Worm (Caenorhabditis elegans) whole organism, L1 larva: ENCODE data around the gene ZK970.8.

Experiments
- C16A3.4 ChIP-seq: fragments of 150-350 bp; optimal IDR thresholded peaks from 2 replicates; lab custom pipeline; 2014; ENCODE audit warnings: missing biosample characterization, missing genetic modification characterization
- F16B12.6 ChIP-seq: fragments of 150-350 bp; optimal IDR thresholded peaks from 2 replicates; lab custom pipeline; 2014; ENCODE audit warnings: missing biosample characterization, missing genetic modification characterization
- aha-1 ChIP-seq: fragments of 150-350 bp; optimal IDR thresholded peaks from 2 replicates; lab custom pipeline; 2014; ENCODE audit warnings: missing biosample characterization, missing genetic modification characterization
- dpl-1 ChIP-seq, 3 experiments: fragments of 150-350 bp in 2 of 3; sonication (generic microtip) in 1 of 3; optimal IDR thresholded peaks; 2 replicates each; lab custom pipeline; 2014 to 2017; ENCODE audit warnings: missing biosample characterization in 3 of 3, missing genetic modification characterization in 3 of 3, missing genetic modification reagents in 3 of 3
- dsc-1 ChIP-seq: sonication (generic microtip); optimal IDR thresholded peaks from 2 replicates; lab custom pipeline; 2016; ENCODE audit warnings: mild to moderate bottlenecking, missing genetic modification characterization, missing compliant biosample characterization
- efl-1 ChIP-seq, 4 experiments: fragments of 150-350 bp; optimal IDR thresholded peaks in 3 of 4; peaks in 1 of 4; 1 replicate in 1 of 4; 2 replicates in 3 of 4; lab custom pipeline; 2014; ENCODE audit warnings: missing biosample characterization in 2 of 4, missing genetic modification characterization in 2 of 4, missing genetic modification reagents in 2 of 4
- efl-3 ChIP-seq: fragments of 200-800 bp; sonication (Bioruptor generic); optimal IDR thresholded peaks from 2 replicates; lab custom pipeline; 2018; ENCODE audit warnings: mild to moderate bottlenecking, missing genetic modification characterization, missing compliant biosample characterization
- egl-27 ChIP-seq, 2 experiments: fragments of 150-350 bp in 1 of 2; sonication (generic microtip); optimal IDR thresholded peaks; 3 replicates each; lab custom pipeline; 2017 to 2018; ENCODE audit warnings: missing biosample characterization in 2 of 2, missing genetic modification characterization in 2 of 2, missing genetic modification reagents in 2 of 2
- ets-5 ChIP-seq: fragments of 200-800 bp; sonication (Bioruptor generic); IDR thresholded peaks from 2 replicates; pipeline ENCODE4 v1.3.6; 2022; ENCODE audit warnings: missing genetic modification characterization, missing compliant biosample characterization
- fkh-8 ChIP-seq: sonication (generic microtip); optimal IDR thresholded peaks from 2 replicates; lab custom pipeline; 2016; ENCODE audit warnings: mild to moderate bottlenecking, missing genetic modification characterization, missing compliant biosample characterization
- fos-1 ChIP-seq: fragments of 150-350 bp; optimal IDR thresholded peaks from 2 replicates; lab custom pipeline; 2014; ENCODE audit warnings: missing biosample characterization, missing genetic modification characterization
- hlh-4 ChIP-seq: sonication (generic microtip); optimal IDR thresholded peaks from 2 replicates; lab custom pipeline; 2016; ENCODE audit warnings: mild to moderate bottlenecking, missing genetic modification characterization, missing compliant biosample characterization
- hpl-2 ChIP-seq: fragments of 150-350 bp; optimal IDR thresholded peaks from 2 replicates; lab custom pipeline; 2014; ENCODE audit warnings: missing biosample characterization, missing genetic modification reagents, missing genetic modification characterization
- irx-1 ChIP-seq: sonication (generic microtip); optimal IDR thresholded peaks from 2 replicates; lab custom pipeline; 2016; ENCODE audit warnings: missing genetic modification characterization, missing compliant biosample characterization
- jun-1 ChIP-seq: fragments of 150-350 bp; optimal IDR thresholded peaks from 2 replicates; lab custom pipeline; 2014; ENCODE audit warnings: missing biosample characterization, missing genetic modification reagents, missing genetic modification characterization
- lin-15B ChIP-seq: fragments of 150-350 bp; sonication (generic microtip); optimal IDR thresholded peaks from 3 replicates; lab custom pipeline; 2014; ENCODE audit warnings: missing biosample characterization, missing genetic modification characterization
- lin-35 ChIP-seq, 2 experiments: fragments of 150-350 bp; optimal IDR thresholded peaks; 2 replicates each; lab custom pipeline; 2014; ENCODE audit warnings: missing biosample characterization in 2 of 2, missing genetic modification characterization in 2 of 2, missing genetic modification reagents in 2 of 2
- lsy-2 ChIP-seq, 2 experiments: fragments of 150-350 bp; optimal IDR thresholded peaks; 2 replicates each; lab custom pipeline; 2014; ENCODE audit warnings: missing biosample characterization in 2 of 2, missing genetic modification characterization in 2 of 2
- mab-9 ChIP-seq: fragments of 200-800 bp; sonication (Bioruptor generic); IDR thresholded peaks from 2 replicates; pipeline ENCODE4 v1.3.6; 2022; ENCODE audit warnings: missing genetic modification reagents, missing genetic modification characterization, missing compliant biosample characterization
- mdl-1 ChIP-seq, 2 experiments: fragments of 150-350 bp; optimal IDR thresholded peaks; 2 replicates each; lab custom pipeline; 2014 to 2017; ENCODE audit warnings: missing biosample characterization in 2 of 2, missing genetic modification characterization in 2 of 2, inconsistent platforms in 1 of 2
- nhr-11 ChIP-seq: fragments of 150-350 bp; optimal IDR thresholded peaks from 2 replicates; lab custom pipeline; 2014; ENCODE audit warnings: missing biosample characterization, missing genetic modification characterization
- nhr-19 ChIP-seq: fragments of 200-800 bp; sonication (Bioruptor generic); conservative IDR thresholded peaks from 2 replicates; pipeline ENCODE4 v1.3.6; 2022; ENCODE audit warnings: missing genetic modification characterization, missing compliant biosample characterization
- nhr-237 ChIP-seq: fragments of 150-350 bp; optimal IDR thresholded peaks from 2 replicates; lab custom pipeline; 2014; ENCODE audit warnings: missing biosample characterization, missing genetic modification characterization
- nhr-28 ChIP-seq: fragments of 150-350 bp; optimal IDR thresholded peaks from 2 replicates; lab custom pipeline; 2014; ENCODE audit warnings: missing biosample characterization, missing genetic modification characterization
- nhr-47 ChIP-seq: sonication (generic microtip); optimal IDR thresholded peaks from 2 replicates; lab custom pipeline; 2016; ENCODE audit warnings: mild to moderate bottlenecking, missing genetic modification characterization, moderate library complexity, missing compliant biosample characterization
- nhr-71 ChIP-seq: sonication (generic microtip); optimal IDR thresholded peaks from 2 replicates; lab custom pipeline; 2016; ENCODE audit warnings: mild to moderate bottlenecking, missing genetic modification characterization, moderate library complexity, missing compliant biosample characterization
- nhr-84 ChIP-seq: sonication (generic microtip); optimal IDR thresholded peaks from 2 replicates; lab custom pipeline; 2017; ENCODE audit warnings: missing biosample characterization, missing genetic modification characterization
- nhr-85 ChIP-seq: sonication (generic microtip); peaks from one replicate; lab custom pipeline; 2016; ENCODE audit warnings: missing genetic modification characterization, inconsistent platforms, missing compliant biosample characterization
- rnt-1 ChIP-seq: sonication (generic microtip); optimal IDR thresholded peaks from 2 replicates; lab custom pipeline; 2016; ENCODE audit warnings: mild to moderate bottlenecking, missing genetic modification characterization, moderate library complexity, missing compliant biosample characterization
- sup-37 ChIP-seq: fragments of 200-800 bp; sonication (Bioruptor generic); optimal IDR thresholded peaks from 2 replicates; lab custom pipeline; 2018; ENCODE audit warnings: mild to moderate bottlenecking, missing genetic modification characterization, missing compliant biosample characterization
- swsn-7 ChIP-seq: sonication (generic microtip); optimal IDR thresholded peaks from 2 replicates; lab custom pipeline; 2016; ENCODE audit warnings: missing genetic modification characterization, missing compliant biosample characterization
- unc-62 ChIP-seq: fragments of 150-350 bp; optimal IDR thresholded peaks from 2 replicates; lab custom pipeline; 2014; ENCODE audit warnings: missing biosample characterization, missing genetic modification reagents, missing genetic modification characterization
- vab-15 ChIP-seq: sonication (generic microtip); optimal IDR thresholded peaks from 2 replicates; lab custom pipeline; 2017; ENCODE audit warnings: missing genotype, mild to moderate bottlenecking, missing genetic modification characterization, missing compliant biosample characterization
- zag-1 ChIP-seq: fragments of 150-350 bp; optimal IDR thresholded peaks from 2 replicates; lab custom pipeline; 2014; ENCODE audit warnings: missing biosample characterization, missing genetic modification characterization
- zip-4 ChIP-seq: fragments of 200-800 bp; sonication (Bioruptor generic); optimal IDR thresholded peaks from 2 replicates; lab custom pipeline; 2018; ENCODE audit warnings: mild to moderate bottlenecking, missing genetic modification characterization, moderate library complexity, missing compliant biosample characterization
- ztf-11 ChIP-seq, 2 experiments: sonication (generic microtip); optimal IDR thresholded peaks; 2 replicates each; lab custom pipeline; 2016 to 2017; ENCODE audit warnings: missing genetic modification characterization in 2 of 2, missing biosample characterization in 1 of 2, missing compliant biosample characterization in 1 of 2

ZK970.8 gene

DNA sequence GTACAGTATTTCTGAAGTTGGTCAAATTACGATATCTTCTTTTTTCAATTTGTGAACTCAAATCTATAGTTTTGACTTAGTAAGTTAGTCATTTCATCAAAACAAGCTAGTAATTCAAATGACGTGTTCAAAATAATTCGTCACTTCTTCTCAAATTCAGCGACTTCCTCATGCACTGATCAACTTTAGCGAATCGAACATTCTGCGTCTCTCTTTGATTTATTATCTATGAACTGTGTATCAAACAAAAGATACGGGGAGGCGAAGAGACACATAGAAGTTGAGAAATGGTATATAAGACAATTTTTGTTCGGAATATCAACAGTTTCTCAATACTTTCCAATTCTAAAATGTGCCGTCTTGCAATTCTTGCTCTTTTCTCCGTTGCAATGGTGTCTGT, 2.5 kb downstream of the ZK970.8 start, which contains the start of gene srlf-34:
TSS of gene srlf-34 (plus strand) at position 321 of the 400 bp plus-strand sequence.
- no peak for TF ChIP-seq efl-1 (optimal IDR thresholded peaks at IDR 0.05; lab: Kevin White, UChicago)
- TF ChIP-seq efl-1 (GFP tag; optimal IDR thresholded peaks at IDR 0.05 in 1 of 2; lab: Kevin White, UChicago) = peak in 1 of 2 experiments; percentile 10
- no peak for TF ChIP-seq aha-1
- no peak for TF ChIP-seq mdl-1 (tag; optimal IDR thresholded peaks at IDR 0.05; lab: Kevin White, UChicago)
- TF ChIP-seq dpl-1 (GFP tag; optimal IDR thresholded peaks at IDR 0.05; lab: Kevin White, UChicago) = no peak
- TF ChIP-seq F16B12.6 (tag; lab: Kevin White, UChicago) = no peak
- TF ChIP-seq nhr-85 (tag; lab: Kevin White, UChicago) = peak; percentile 76
- no peak for TF ChIP-seq irx-1 (tag; lab: Kevin White, UChicago)
- TF ChIP-seq lin-35 (GFP tag; optimal IDR thresholded peaks at IDR 0.05; lab: Kevin White, UChicago) = no peak

ce11 chrII:10315252-10315651, 5.8 kb downstream of the ZK970.8 start, which contains the start of gene idpp-8:
Gene idpp-8, plus strand, starts transcription at chrII:10315552.
- TF ChIP-seq nhr-11 (no peak), C16A3.4 (tag; lab: Kevin White, UChicago) (no peak), nhr-237 (tag; lab: Kevin White, UChicago) (no peak)

DNA sequence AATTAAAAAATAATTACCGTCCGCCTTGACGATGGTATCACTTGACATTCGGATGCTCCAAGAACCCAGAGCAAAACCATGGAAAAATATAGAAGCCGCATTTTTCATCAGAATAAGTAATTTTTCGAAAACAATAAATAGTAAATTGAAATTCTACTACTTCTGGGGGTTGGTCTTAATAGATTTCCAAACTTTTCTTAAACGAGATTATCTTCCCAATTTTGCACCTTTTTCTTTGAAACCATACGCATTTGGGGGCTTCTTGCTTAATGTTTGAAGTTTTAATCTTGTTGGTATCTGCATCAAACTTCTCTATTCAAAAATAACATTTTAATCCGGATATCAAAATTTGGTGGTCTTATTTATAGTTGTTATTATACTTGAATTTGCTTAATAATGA, 6.7 kb downstream of the ZK970.8 start, which contains the start of gene gcy-5:
TSS of gene gcy-5 (minus strand) at position 101 of the 400 bp plus-strand sequence.
- TF ChIP-seq hpl-2 = no peak
- no peak for TF ChIP-seq egl-27 (tag; optimal IDR thresholded peaks at IDR 0.05; lab: Kevin White, UChicago)
- TF ChIP-seq ets-5 (GFP tag; lab: Robert Waterston, UW) = no peak
- no peak for TF ChIP-seq fos-1 (tag; lab: Kevin White, UChicago)
- TF ChIP-seq lin-15B (tag; lab: Kevin White, UChicago) = no peak
- no peak for TF ChIP-seq hlh-4 (tag; lab: Kevin White, UChicago)
- no peak for TF ChIP-seq rnt-1 (tag; lab: Kevin White, UChicago)
- TF ChIP-seq dpl-1 (GFP tag; optimal IDR thresholded peaks at IDR 0.05; lab: Kevin White, UChicago) = no peak
- no peak for TF ChIP-seq nhr-28
- no peak for TF ChIP-seq fkh-8 (tag; lab: Kevin White, UChicago)
- no peak for TF ChIP-seq unc-62 (GFP tag; lab: Kevin White, UChicago)
- no peak for TF ChIP-seq zip-4 (GFP tag; lab: Kevin White, UChicago)

- no peak for TF ChIP-seq nhr-71 (tag; lab: Kevin White, UChicago)
- TF ChIP-seq nhr-28 = no peak
- no peak for TF ChIP-seq swsn-7 (tag; lab: Kevin White, UChicago)
- no peak for TF ChIP-seq sup-37 (GFP tag; lab: Kevin White, UChicago)
- no peak for TF ChIP-seq nhr-19 (GFP tag; lab: Robert Waterston, UW)
- TF ChIP-seq jun-1 (tag; lab: Kevin White, UChicago) = no peak
- TF ChIP-seq zag-1 (tag; lab: Kevin White, UChicago) = no peak
- no peak for TF ChIP-seq nhr-84 (tag; lab: Kevin White, UChicago)
- no peak for TF ChIP-seq aha-1
- TF ChIP-seq efl-3 (GFP tag; lab: Kevin White, UChicago) = no peak
- no peak for TF ChIP-seq lsy-2 (tag; optimal IDR thresholded peaks at IDR 0.05; lab: Kevin White, UChicago)
- TF ChIP-seq fkh-8 (tag; lab: Kevin White, UChicago) = no peak
- no peak for TF ChIP-seq rnt-1 (tag; lab: Kevin White, UChicago)
- TF ChIP-seq dsc-1 = no peak
- TF ChIP-seq mab-9 = no peak
- TF ChIP-seq vab-15 (tag; lab: Kevin White, UChicago) = no peak
- TF ChIP-seq ztf-11 (tag; optimal IDR thresholded peaks at IDR 0.05; lab: Kevin White, UChicago) = no peak
- TF ChIP-seq nhr-47 (tag; lab: Kevin White, UChicago) = no peak
- TF ChIP-seq egl-27 (tag; optimal IDR thresholded peaks at IDR 0.05; lab: Kevin White, UChicago) = no peak
- TF ChIP-seq irx-1 (tag; lab: Kevin White, UChicago) = no peak
Observed at ce11 chrII:10317007-10317406, 7.6 kb downstream of the ZK970.8 start, which contains the start of gene M02G9.4. Gene M02G9.4, plus strand, starts transcription at chrII:10317307.
